Fruit fly (Drosophila melanogaster): ENCODE data around the gene tws.
A peak's percentile ranks its signal among the peaks of the same experiment; 100 is the strongest.

tws gene

dm6 chr3R:10134341-10134668, 5.3 kb downstream of the tws start (continued):
- TF ChIP-seq CG11294 (GFP tag; IDR thresholded peaks at IDR 0.05) (no peak), CG8319 (GFP tag; optimal IDR thresholded peaks at IDR 0.05) (no peak), CG32006 (GFP tag; optimal IDR thresholded peaks at IDR 0.05) (no peak), Met (GFP tag; optimal IDR thresholded peaks at IDR 0.05) (peak; percentile 33), Hr38 (GFP tag; optimal IDR thresholded peaks at IDR 0.05) (no peak), Eip78C (GFP tag) (peak; percentile 47)

- TF ChIP-seq Eip78C (GFP tag) (peak; percentile 75), dac (GFP tag; optimal IDR thresholded peaks at IDR 0.05) (no peak), lz (GFP tag; optimal IDR thresholded peaks at IDR 0.05) (no peak), CG34406 (GFP tag; optimal IDR thresholded peaks at IDR 0.05) (no peak), Gug (GFP tag; IDR thresholded peaks at IDR 0.05) (no peak), net (GFP tag; optimal IDR thresholded peaks at IDR 0.05) (no peak), CG6792 (GFP tag; optimal IDR thresholded peaks at IDR 0.05) (no peak), CG10669 (GFP tag; optimal IDR thresholded peaks at IDR 0.05) (no peak), CG6276 (GFP tag; optimal IDR thresholded peaks at IDR 0.05) (no peak), acj6 (GFP tag; optimal IDR thresholded peaks at IDR 0.05) (no peak), achi (GFP tag; optimal IDR thresholded peaks at IDR 0.05) (no peak), Ets21C (GFP tag; optimal IDR thresholded peaks at IDR 0.05) (no peak), CG1621 (tag; optimal IDR thresholded peaks at IDR 0.05) (no peak), Hr39 (GFP tag; optimal IDR thresholded peaks at IDR 0.05) (no peak), CG11294 (GFP tag; IDR thresholded peaks at IDR 0.05) (no peak), CG9139 (GFP tag; optimal IDR thresholded peaks at IDR 0.05) (peak; percentile 3), vri (GFP tag; optimal IDR thresholded peaks at IDR 0.05) (peak; percentile 80), Lpt (GFP tag; optimal IDR thresholded peaks at IDR 0.05) (no peak), esn (GFP tag; optimal IDR thresholded peaks at IDR 0.05) (no peak), Sox14 (GFP tag; optimal IDR thresholded peaks at IDR 0.05) (peak; percentile 56), CG3032 (tag; optimal IDR thresholded peaks at IDR 0.05) (no peak), eg (GFP tag; IDR thresholded peaks at IDR 0.05) (peak; percentile 45; the same call in 1 of the 3 replicates), CG8319 (GFP tag; optimal IDR thresholded peaks at IDR 0.05) (no peak), Met (GFP tag; optimal IDR thresholded peaks at IDR 0.05) (no peak), cyc (GFP tag; optimal IDR thresholded peaks at IDR 0.05) (no peak), CG4318 (GFP tag; optimal IDR thresholded peaks at IDR 0.05) (no peak), OdsH (GFP tag; optimal IDR thresholded peaks at IDR 0.05) (no peak), CG11762 (GFP tag; optimal IDR thresholded peaks at IDR 0.05; ENCODE audit: insufficient read depth) (no peak), fd59A (GFP tag; optimal IDR thresholded peaks at IDR 0.05) (no peak), CG11902 (GFP tag; optimal IDR thresholded peaks at IDR 0.05) (no peak), ss (GFP tag; optimal IDR thresholded peaks at IDR 0.05) (peak in 1 of 2 experiments; percentile 48), CG8119 (GFP tag; IDR thresholded peaks at IDR 0.05) (no peak), CG3919 (GFP tag; optimal IDR thresholded peaks at IDR 0.05) (no peak), topi (GFP tag; optimal IDR thresholded peaks at IDR 0.05) (no peak), salr (GFP tag; optimal IDR thresholded peaks at IDR 0.05) (no peak), CG31627 (GFP tag; optimal IDR thresholded peaks at IDR 0.05) (no peak), CG6163 (GFP tag; IDR thresholded peaks at IDR 0.05) (peak; percentile 35; the same call in 2 of the 3 replicates), Smox (GFP tag; optimal IDR thresholded peaks at IDR 0.05) (no peak), svp (GFP tag) (no peak), CG15336 (GFP tag; IDR thresholded peaks at IDR 0.05) (no peak), Hr4 (GFP tag; optimal IDR thresholded peaks at IDR 0.05) (no peak), CG8632 (GFP tag; optimal IDR thresholded peaks at IDR 0.05) (no peak), spab (GFP tag; optimal IDR thresholded peaks at IDR 0.05) (no peak), Eip93F (GFP tag; optimal IDR thresholded peaks at IDR 0.05) (no peak), CG6854 (GFP tag; optimal IDR thresholded peaks at IDR 0.05) (no peak), CG7368 (GFP tag; optimal IDR thresholded peaks at IDR 0.05) (no peak), pdm3 (GFP tag; optimal IDR thresholded peaks at IDR 0.05) (no peak)
Measured at dm6 chr3R:10133419-10134340, 5.9 kb downstream of the tws start.

All from whole organism, prepupa.